Worm (Caenorhabditis elegans): Measurements from ENCODE around the gene C44H9.7.

The C44H9.7 gene

ce11 chrV:12882370-12882769 lies 27.7 kb upstream of the C44H9.7 start:
- TF ChIP-seq hnd-1 (tag; optimal IDR thresholded peaks at IDR 0.05) (no peak), tbx-11 (GFP tag; IDR thresholded peaks at IDR 0.05) (no peak), tbx-37 (GFP tag; conservative IDR thresholded peaks at IDR 0.05) (no peak), B0310.2 (tag; optimal IDR thresholded peaks at IDR 0.05) (no peak), hmg-4 (GFP tag; optimal IDR thresholded peaks at IDR 0.05) (no peak), ceh-13 (GFP tag; optimal IDR thresholded peaks at IDR 0.05) (no peak), ets-7 (tag; optimal IDR thresholded peaks at IDR 0.05) (no peak)

- no peak for TF ChIP-seq B0310.2 (tag; optimal IDR thresholded peaks at IDR 0.05)
- no peak for TF ChIP-seq scrt-1 (GFP tag; IDR thresholded peaks at IDR 0.05)
- TF ChIP-seq sea-1 (GFP tag; conservative IDR thresholded peaks at IDR 0.05), result no peak
Measured at ce11 chrV:12881396-12881795, 26.7 kb upstream of the C44H9.7 start.

- TF ChIP-seq ceh-13 (GFP tag; optimal IDR thresholded peaks at IDR 0.05) (no peak), flt-1 (GFP tag; IDR thresholded peaks at IDR 0.05) (no peak), pes-1 (GFP tag; IDR thresholded peaks at IDR 0.05) (no peak), ama-1 (optimal IDR thresholded peaks at IDR 0.05) (no peak), tbx-11 (GFP tag; IDR thresholded peaks at IDR 0.05) (no peak), ets-7 (tag; optimal IDR thresholded peaks at IDR 0.05) (no peak), hmbx-1 (tag; optimal IDR thresholded peaks at IDR 0.05) (no peak), tbx-37 (GFP tag; conservative IDR thresholded peaks at IDR 0.05) (no peak), hmg-4 (GFP tag; optimal IDR thresholded peaks at IDR 0.05) (no peak), F13C5.2 (tag; optimal IDR thresholded peaks at IDR 0.05) (no peak), tra-4 (tag; optimal IDR thresholded peaks at IDR 0.05) (no peak), aly-1 (tag; optimal IDR thresholded peaks at IDR 0.05) (no peak), ceh-36 (tag; optimal IDR thresholded peaks at IDR 0.05) (no peak)
Measured at ce11 chrV:12879349-12879748, 24.7 kb upstream of the C44H9.7 start.

ce11 chrV:12877579-12877978 lies 22.9 kb upstream of the C44H9.7 start:
- TF ChIP-seq hmbx-1 (tag; optimal IDR thresholded peaks at IDR 0.05) (no peak), scrt-1 (GFP tag; IDR thresholded peaks at IDR 0.05) (no peak), sea-1 (GFP tag; conservative IDR thresholded peaks at IDR 0.05) (no peak), F13C5.2 (tag; optimal IDR thresholded peaks at IDR 0.05) (no peak), aly-1 (tag; optimal IDR thresholded peaks at IDR 0.05) (no peak), ceh-36 (tag; optimal IDR thresholded peaks at IDR 0.05) (no peak), hnd-1 (tag; optimal IDR thresholded peaks at IDR 0.05) (no peak), hmg-4 (GFP tag; optimal IDR thresholded peaks at IDR 0.05) (no peak), tbx-37 (GFP tag; conservative IDR thresholded peaks at IDR 0.05) (no peak), pes-1 (GFP tag; IDR thresholded peaks at IDR 0.05) (no peak), tbx-11 (GFP tag; IDR thresholded peaks at IDR 0.05) (no peak), ets-7 (tag; optimal IDR thresholded peaks at IDR 0.05) (no peak), flt-1 (GFP tag; IDR thresholded peaks at IDR 0.05) (no peak), tra-4 (tag; optimal IDR thresholded peaks at IDR 0.05) (no peak)

- TF ChIP-seq hmbx-1 (tag; optimal IDR thresholded peaks at IDR 0.05) (no peak), ets-7 (tag; optimal IDR thresholded peaks at IDR 0.05) (no peak), ama-1 (optimal IDR thresholded peaks at IDR 0.05) (no peak), aly-1 (tag; optimal IDR thresholded peaks at IDR 0.05) (no peak), ceh-13 (GFP tag; optimal IDR thresholded peaks at IDR 0.05) (no peak), tbx-11 (GFP tag; IDR thresholded peaks at IDR 0.05) (no peak), flt-1 (GFP tag; IDR thresholded peaks at IDR 0.05) (no peak), ceh-36 (tag; optimal IDR thresholded peaks at IDR 0.05) (no peak), tra-4 (tag; optimal IDR thresholded peaks at IDR 0.05) (no peak)
Measured at ce11 chrV:12876708-12877107, 22.0 kb upstream of the C44H9.7 start.

ce11 chrV:12875850-12876249 lies 21.2 kb upstream of the C44H9.7 start:
- TF ChIP-seq sea-1 (GFP tag; conservative IDR thresholded peaks at IDR 0.05) (no peak), ceh-13 (GFP tag; optimal IDR thresholded peaks at IDR 0.05) (no peak), ama-1 (optimal IDR thresholded peaks at IDR 0.05) (no peak), ets-7 (tag; optimal IDR thresholded peaks at IDR 0.05) (no peak), hmbx-1 (tag; optimal IDR thresholded peaks at IDR 0.05) (no peak), hmg-4 (GFP tag; optimal IDR thresholded peaks at IDR 0.05) (no peak), aly-1 (tag; optimal IDR thresholded peaks at IDR 0.05) (no peak), ceh-36 (tag; optimal IDR thresholded peaks at IDR 0.05) (no peak), hnd-1 (tag; optimal IDR thresholded peaks at IDR 0.05) (no peak), B0310.2 (tag; optimal IDR thresholded peaks at IDR 0.05) (no peak), scrt-1 (GFP tag; IDR thresholded peaks at IDR 0.05) (no peak), tbx-37 (GFP tag; conservative IDR thresholded peaks at IDR 0.05) (no peak), tbx-11 (GFP tag; IDR thresholded peaks at IDR 0.05) (no peak), tra-4 (tag; optimal IDR thresholded peaks at IDR 0.05) (no peak), pes-1 (GFP tag; IDR thresholded peaks at IDR 0.05) (no peak), F13C5.2 (tag; optimal IDR thresholded peaks at IDR 0.05) (no peak), flt-1 (GFP tag; IDR thresholded peaks at IDR 0.05) (no peak)

ce11 chrV:12871753-12872152 lies 17.1 kb upstream of the C44H9.7 start, which contains the start of gene bus-19:
Gene bus-19, plus strand, starts transcription at chrV:12872053.
- TF ChIP-seq scrt-1 (GFP tag; IDR thresholded peaks at IDR 0.05) (no peak), B0310.2 (tag; optimal IDR thresholded peaks at IDR 0.05) (no peak), aly-1 (tag; optimal IDR thresholded peaks at IDR 0.05) (no peak), pes-1 (GFP tag; IDR thresholded peaks at IDR 0.05) (no peak), ama-1 (optimal IDR thresholded peaks at IDR 0.05) (no peak), F13C5.2 (tag; optimal IDR thresholded peaks at IDR 0.05) (no peak), ceh-13 (GFP tag; optimal IDR thresholded peaks at IDR 0.05) (no peak), hmbx-1 (tag; optimal IDR thresholded peaks at IDR 0.05) (no peak), hnd-1 (tag; optimal IDR thresholded peaks at IDR 0.05) (no peak), flt-1 (GFP tag; IDR thresholded peaks at IDR 0.05) (no peak), tra-4 (tag; optimal IDR thresholded peaks at IDR 0.05) (no peak), hmg-4 (GFP tag; optimal IDR thresholded peaks at IDR 0.05) (no peak), sea-1 (GFP tag; conservative IDR thresholded peaks at IDR 0.05) (no peak), tbx-37 (GFP tag; conservative IDR thresholded peaks at IDR 0.05) (no peak), ets-7 (tag; optimal IDR thresholded peaks at IDR 0.05) (no peak), tbx-11 (GFP tag; IDR thresholded peaks at IDR 0.05) (no peak), ceh-36 (tag; optimal IDR thresholded peaks at IDR 0.05) (no peak)

ce11 chrV:12870740-12871139 lies 16.1 kb upstream of the C44H9.7 start:
- no peak for TF ChIP-seq scrt-1 (GFP tag; IDR thresholded peaks at IDR 0.05)
- no peak for TF ChIP-seq flt-1 (GFP tag; IDR thresholded peaks at IDR 0.05)
- TF ChIP-seq ceh-13 (GFP tag; optimal IDR thresholded peaks at IDR 0.05), result no peak
- no peak for TF ChIP-seq sea-1 (GFP tag; conservative IDR thresholded peaks at IDR 0.05)
- no peak for TF ChIP-seq F13C5.2 (tag; optimal IDR thresholded peaks at IDR 0.05)
- no peak for TF ChIP-seq hmg-4 (GFP tag; optimal IDR thresholded peaks at IDR 0.05)
- no peak for TF ChIP-seq hmbx-1 (tag; optimal IDR thresholded peaks at IDR 0.05)
- no peak for TF ChIP-seq pes-1 (GFP tag; IDR thresholded peaks at IDR 0.05)

All from whole organism, early embryonic.